Worm (Caenorhabditis elegans): ENCODE measurements around the gene lgc-54.

Gene lgc-54

ce11 chrV:6821509-6821908 is 24.9 kb downstream of the lgc-54 start, which contains the start of gene T15B7.8:
Gene T15B7.8 (plus strand): TSS chrV:6821809.
- TF ChIP-seq ets-4 (GFP tag; optimal IDR thresholded peaks at IDR 0.05) (no peak), tlf-1 (GFP tag; optimal IDR thresholded peaks at IDR 0.05) (no peak), ama-1 (optimal IDR thresholded peaks at IDR 0.05) (no peak), ama-1 (GFP tag; optimal IDR thresholded peaks at IDR 0.05) (no peak), repo-1 (tag; optimal IDR thresholded peaks at IDR 0.05) (no peak), attf-5 (GFP tag; optimal IDR thresholded peaks at IDR 0.05) (no peak)

ce11 chrV:6819812-6820211 is 26.6 kb downstream of the lgc-54 start, which contains the start of gene dmsr-13:
Gene dmsr-13 (minus strand): TSS chrV:6819912.
- TF ChIP-seq bed-1 (GFP tag; IDR thresholded peaks at IDR 0.05) (no peak), pbrm-1 (GFP tag; IDR thresholded peaks at IDR 0.05) (no peak), Y95B8A.8 (GFP tag; IDR thresholded peaks at IDR 0.05) (no peak), F37B4.10 (GFP tag; IDR thresholded peaks at IDR 0.05) (no peak), cebp-2 (GFP tag; IDR thresholded peaks at IDR 0.05) (no peak), let-607 (tag; optimal IDR thresholded peaks at IDR 0.05) (no peak), nhr-120 (GFP tag; IDR thresholded peaks at IDR 0.05) (no peak), nhr-90 (tag; optimal IDR thresholded peaks at IDR 0.05) (no peak), nfya-2 (GFP tag; IDR thresholded peaks at IDR 0.05) (no peak), F10E7.11 (tag; optimal IDR thresholded peaks at IDR 0.05) (no peak), him-1 (tag; optimal IDR thresholded peaks at IDR 0.05) (no peak), ceh-91 (GFP tag; IDR thresholded peaks at IDR 0.05) (no peak), akir-1 (GFP tag; optimal IDR thresholded peaks at IDR 0.05) (no peak), B0336.3 (GFP tag; IDR thresholded peaks at IDR 0.05) (no peak), madf-10 (tag; optimal IDR thresholded peaks at IDR 0.05) (no peak), unc-130 (GFP tag; optimal IDR thresholded peaks at IDR 0.05) (no peak), ceh-79 (tag; optimal IDR thresholded peaks at IDR 0.05) (no peak), bed-2 (GFP tag; IDR thresholded peaks at IDR 0.05) (no peak), F57A8.1 (GFP tag; optimal IDR thresholded peaks at IDR 0.05) (no peak), nfya-1 (tag; optimal IDR thresholded peaks at IDR 0.05; ENCODE audit: borderline replicate concordance, insufficient read depth) (no peak)

- no peak for TF ChIP-seq him-1 (tag; optimal IDR thresholded peaks at IDR 0.05)
- no peak for TF ChIP-seq ztf-25 (GFP tag; IDR thresholded peaks at IDR 0.05)
- no peak for TF ChIP-seq lin-54 (GFP tag; optimal IDR thresholded peaks at IDR 0.05)
- no peak for TF ChIP-seq K12H6.12 (tag; optimal IDR thresholded peaks at IDR 0.05)
- TF ChIP-seq zim-3 (tag; optimal IDR thresholded peaks at IDR 0.05): no peak
- TF ChIP-seq hmg-20 (GFP tag; IDR thresholded peaks at IDR 0.05): no peak
- no peak for TF ChIP-seq rec-8 (tag; optimal IDR thresholded peaks at IDR 0.05)
- no peak for TF ChIP-seq nfya-1 (tag; optimal IDR thresholded peaks at IDR 0.05; ENCODE audit: borderline replicate concordance, insufficient read depth)
- no peak for TF ChIP-seq B0019.2 (GFP tag; conservative IDR thresholded peaks at IDR 0.05)
- no peak for TF ChIP-seq ceh-91 (GFP tag; IDR thresholded peaks at IDR 0.05)
- TF ChIP-seq nhr-90 (tag; optimal IDR thresholded peaks at IDR 0.05): no peak
- no peak for TF ChIP-seq madf-8 (GFP tag; conservative IDR thresholded peaks at IDR 0.05)
- no peak for TF ChIP-seq ztf-28 (GFP tag; IDR thresholded peaks at IDR 0.05)
- no peak for TF ChIP-seq ekl-4 (GFP tag; IDR thresholded peaks at IDR 0.05)
- TF ChIP-seq pha-4 (tag; optimal IDR thresholded peaks at IDR 0.05): no peak
- no peak for TF ChIP-seq let-607 (tag; optimal IDR thresholded peaks at IDR 0.05)
- TF ChIP-seq snpc-3.4 (tag; optimal IDR thresholded peaks at IDR 0.05): no peak
- no peak for TF ChIP-seq unc-62 (GFP tag; optimal IDR thresholded peaks at IDR 0.05)
- TF ChIP-seq F49E8.2 (tag; optimal IDR thresholded peaks at IDR 0.05; ENCODE audit: insufficient read depth): no peak
These were observed 29.2 kb downstream of the lgc-54 start, which contains the start of gene dmsr-14 for ce11 chrV:6817184-6817583. Gene dmsr-14 (minus strand): TSS chrV:6817284.
